Worm (Caenorhabditis elegans): ENCODE data around the gene ptl-1.
A peak's percentile ranks its signal among the peaks of the same experiment; 100 is the strongest.

ptl-1 gene

ce11 chrIII:764884-765283 lies at the start of gene ptl-1:
TSS of gene ptl-1 (plus strand) at chrIII:765184.
- TF ChIP-seq dao-5 (tag; optimal IDR thresholded peaks at IDR 0.05) = no peak
- TF ChIP-seq W03F9.2 (tag; optimal IDR thresholded peaks at IDR 0.05) = no peak
- no peak for TF ChIP-seq him-1 (tag; optimal IDR thresholded peaks at IDR 0.05)

DNA sequence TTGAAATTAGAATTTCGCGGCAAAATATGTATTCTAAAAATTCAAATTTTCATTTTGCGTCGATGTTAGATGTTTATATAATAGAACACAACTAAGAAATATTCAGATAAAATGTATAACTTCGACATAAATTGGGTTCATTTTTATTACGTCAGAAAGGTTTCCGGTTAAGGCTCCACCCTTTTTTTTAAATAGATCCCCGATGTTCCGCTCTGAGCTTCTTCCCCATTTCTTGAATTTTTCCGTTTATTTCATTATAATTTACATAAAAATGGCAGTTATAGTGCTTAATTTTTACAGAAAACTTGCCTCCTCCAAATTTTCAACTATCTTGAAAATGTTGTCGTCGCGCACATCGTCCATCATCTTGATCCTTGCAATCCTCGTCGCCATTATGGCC lies 40.2 kb upstream of the ptl-1 start, which contains the start of gene flp-24:
Gene flp-24 (plus strand): TSS at position 301 of the 400 bp plus-strand sequence.
- TF ChIP-seq dao-5 (tag; optimal IDR thresholded peaks at IDR 0.05) (no peak), him-1 (tag; optimal IDR thresholded peaks at IDR 0.05) (no peak), W03F9.2 (tag; optimal IDR thresholded peaks at IDR 0.05) (no peak)

ce11 chrIII:728074-728473 lies 36.9 kb upstream of the ptl-1 start:
- no peak for TF ChIP-seq him-1 (tag; optimal IDR thresholded peaks at IDR 0.05)
- no peak for TF ChIP-seq dao-5 (tag; optimal IDR thresholded peaks at IDR 0.05)
- no peak for TF ChIP-seq W03F9.2 (tag; optimal IDR thresholded peaks at IDR 0.05)

ce11 chrIII:728694-729093 lies 36.3 kb upstream of the ptl-1 start:
- TF ChIP-seq W03F9.2 (tag; optimal IDR thresholded peaks at IDR 0.05) (no peak), him-1 (tag; optimal IDR thresholded peaks at IDR 0.05) (no peak), dao-5 (tag; optimal IDR thresholded peaks at IDR 0.05) (no peak)

DNA sequence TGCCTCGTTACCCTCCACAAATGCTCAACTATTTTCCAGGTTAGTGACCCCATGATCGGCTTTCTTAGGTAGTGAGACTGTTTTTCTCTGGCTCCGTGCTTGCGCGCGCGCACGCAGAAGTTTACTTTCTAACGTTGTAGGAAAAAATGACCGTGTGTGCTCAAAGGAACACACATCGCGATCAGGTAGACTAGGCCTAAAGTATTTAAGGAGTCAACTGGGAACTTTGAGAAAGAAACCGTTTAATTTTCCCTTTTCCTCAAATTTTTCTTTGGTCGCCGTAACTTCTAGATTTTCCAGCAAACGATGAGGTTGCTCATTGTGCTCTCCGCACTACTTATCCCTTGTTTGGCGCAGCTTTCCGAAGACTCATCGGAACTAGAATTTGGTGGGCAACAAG lies 24.6 kb upstream of the ptl-1 start, which contains the start of gene idpp-1:
Gene idpp-1 (plus strand): TSS at position 301 of the 400 bp plus-strand sequence.
- TF ChIP-seq him-1 (tag; optimal IDR thresholded peaks at IDR 0.05) (no peak), W03F9.2 (tag; optimal IDR thresholded peaks at IDR 0.05) (no peak), dao-5 (tag; optimal IDR thresholded peaks at IDR 0.05) (no peak)

DNA sequence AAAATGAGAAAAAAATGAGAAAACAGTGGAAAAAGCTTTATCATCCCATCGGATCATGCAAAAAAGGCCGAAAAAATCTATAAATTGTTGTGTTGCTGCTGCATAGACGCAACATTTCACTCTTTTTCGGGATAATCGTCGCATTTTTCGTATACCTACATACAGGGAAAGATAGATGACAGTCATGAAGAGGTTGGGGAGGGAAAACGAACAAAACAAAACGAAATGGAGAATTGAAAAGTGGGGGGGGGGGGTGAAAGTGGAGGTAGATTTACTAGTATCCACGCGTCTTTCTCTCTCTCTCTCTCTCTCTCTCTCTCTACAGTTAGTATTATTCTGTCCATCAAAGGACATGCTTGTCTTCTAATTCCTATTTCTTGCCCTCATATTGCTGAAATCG lies 20.5 kb upstream of the ptl-1 start:
- TF ChIP-seq W03F9.2 (tag; optimal IDR thresholded peaks at IDR 0.05) = no peak
- TF ChIP-seq dao-5 (tag; optimal IDR thresholded peaks at IDR 0.05) = no peak
- TF ChIP-seq him-1 (tag; optimal IDR thresholded peaks at IDR 0.05) = no peak

DNA sequence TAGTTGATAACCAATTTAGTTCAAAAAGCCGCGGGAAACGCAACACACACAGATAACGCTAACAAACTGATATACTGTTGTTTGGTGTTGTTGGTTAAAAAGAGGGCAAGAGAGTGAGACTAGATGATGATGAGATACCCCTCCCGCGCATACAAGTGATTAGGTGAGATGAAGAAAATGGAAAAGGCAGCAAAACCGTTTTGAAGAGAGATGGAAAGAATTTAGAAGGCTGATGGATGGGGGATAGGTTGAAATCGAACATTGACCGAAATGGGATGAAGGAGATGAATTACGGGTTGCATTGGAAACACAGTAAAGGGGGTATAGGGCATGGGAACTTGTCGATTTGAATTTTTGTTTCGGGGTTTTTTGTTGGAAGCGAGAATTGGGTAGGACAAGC lies 16.2 kb upstream of the ptl-1 start:
- TF ChIP-seq him-1 (tag; optimal IDR thresholded peaks at IDR 0.05) = no peak

DNA sequence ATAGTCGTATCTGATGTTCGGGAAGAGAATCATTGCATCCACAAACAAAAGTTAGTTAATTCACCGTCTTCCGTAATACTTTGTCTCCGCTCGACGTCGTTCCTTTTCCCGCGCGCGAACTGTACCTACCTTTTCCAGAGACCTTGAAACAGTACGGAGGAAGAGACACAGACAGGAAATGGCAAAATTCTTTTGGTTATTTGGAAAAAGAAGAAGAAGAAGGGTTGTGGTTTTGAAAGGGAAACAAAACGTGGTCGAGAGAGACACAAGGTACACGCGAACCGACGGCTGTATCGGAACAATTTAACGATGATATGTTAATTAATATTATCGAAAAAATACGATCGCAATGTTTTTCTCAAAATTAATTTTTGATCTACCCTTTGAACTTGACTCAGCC lies 15.0 kb upstream of the ptl-1 start:
- no peak for TF ChIP-seq W03F9.2 (tag; optimal IDR thresholded peaks at IDR 0.05)
- TF ChIP-seq dao-5 (tag; optimal IDR thresholded peaks at IDR 0.05) = no peak
- no peak for TF ChIP-seq him-1 (tag; optimal IDR thresholded peaks at IDR 0.05)

- TF ChIP-seq dao-5 (tag; optimal IDR thresholded peaks at IDR 0.05) (no peak), W03F9.2 (tag; optimal IDR thresholded peaks at IDR 0.05) (no peak), him-1 (tag; optimal IDR thresholded peaks at IDR 0.05) (no peak)
Observed at ce11 chrIII:752326-752725, 12.7 kb upstream of the ptl-1 start, which contains the start of gene pat-12. TSS of gene pat-12 (minus strand) at chrIII:752426.

DNA sequence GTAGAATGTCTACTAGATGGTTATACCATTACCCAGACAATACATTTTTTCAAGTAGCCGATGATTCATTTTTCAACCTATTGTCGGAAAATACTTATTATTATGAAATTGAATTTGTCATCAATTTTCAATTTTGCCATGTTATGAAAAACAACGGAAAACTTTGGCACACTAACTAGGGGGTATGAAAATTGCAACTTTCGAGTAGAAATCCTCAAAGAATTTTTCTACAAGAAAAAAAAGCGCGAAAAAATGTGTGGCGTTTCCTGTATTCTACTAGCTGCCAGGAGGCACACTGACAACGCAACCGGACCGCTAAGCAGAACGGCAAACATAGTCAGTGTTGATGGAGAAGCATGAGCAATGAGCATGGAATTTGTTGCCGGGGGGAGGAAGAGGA lies 10.6 kb upstream of the ptl-1 start:
- no peak for TF ChIP-seq him-1 (tag; optimal IDR thresholded peaks at IDR 0.05)
- TF ChIP-seq dao-5 (tag; optimal IDR thresholded peaks at IDR 0.05) = no peak

DNA sequence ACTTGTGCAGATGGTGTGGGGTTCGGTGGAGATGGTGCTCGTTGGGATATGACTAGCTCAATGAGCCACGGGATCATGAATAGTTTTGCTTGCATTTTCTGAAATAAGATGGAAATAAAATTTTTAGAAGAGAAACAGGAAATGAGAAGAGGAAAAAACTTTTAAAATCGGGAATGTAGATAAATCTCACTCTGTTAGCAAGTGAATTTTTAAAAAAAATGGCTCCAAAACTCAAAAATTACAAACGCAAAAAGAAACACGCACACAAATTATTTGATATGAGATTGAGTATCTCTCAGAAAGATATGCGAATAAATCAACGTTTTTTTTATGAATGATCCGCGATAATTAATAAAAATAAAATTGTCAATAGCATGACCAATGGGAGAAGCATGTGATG lies 7.0 kb upstream of the ptl-1 start, which contains the start of gene T17H7.7:
Gene T17H7.7 (minus strand): TSS at position 101 of the 400 bp plus-strand sequence.
- no peak for TF ChIP-seq him-1 (tag; optimal IDR thresholded peaks at IDR 0.05)
- TF ChIP-seq dao-5 (tag; optimal IDR thresholded peaks at IDR 0.05) = no peak
- no peak for TF ChIP-seq W03F9.2 (tag; optimal IDR thresholded peaks at IDR 0.05)

DNA sequence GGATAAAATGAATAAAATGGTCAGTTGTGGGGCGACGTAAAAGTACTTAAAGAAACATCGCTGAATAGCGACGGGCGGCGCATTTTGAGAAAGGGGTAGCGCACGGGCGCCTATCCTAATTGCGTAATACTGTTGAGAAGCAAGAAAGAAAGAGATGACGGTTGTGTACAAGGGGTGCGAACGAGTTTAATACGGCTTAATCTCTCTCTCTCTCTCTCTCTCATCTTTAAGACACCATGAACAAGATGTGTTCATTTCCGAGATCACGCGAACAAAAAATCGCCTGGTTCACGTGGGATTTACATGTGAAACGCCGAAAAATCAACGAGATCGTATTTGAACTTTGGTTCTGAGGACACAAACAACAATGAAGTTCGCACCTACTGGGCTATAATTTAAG lies 5.3 kb upstream of the ptl-1 start:
- TF ChIP-seq dao-5 (tag; optimal IDR thresholded peaks at IDR 0.05) (no peak), him-1 (tag; optimal IDR thresholded peaks at IDR 0.05) (no peak), W03F9.2 (tag; optimal IDR thresholded peaks at IDR 0.05) (no peak)

- TF ChIP-seq W03F9.2 (tag; optimal IDR thresholded peaks at IDR 0.05) = no peak
- no peak for TF ChIP-seq him-1 (tag; optimal IDR thresholded peaks at IDR 0.05)
- TF ChIP-seq dao-5 (tag; optimal IDR thresholded peaks at IDR 0.05) = no peak
Observed at ce11 chrIII:761476-761875, 3.5 kb upstream of the ptl-1 start, which contains the start of gene nlp-52. TSS of gene nlp-52 (plus strand) at chrIII:761776.

DNA sequence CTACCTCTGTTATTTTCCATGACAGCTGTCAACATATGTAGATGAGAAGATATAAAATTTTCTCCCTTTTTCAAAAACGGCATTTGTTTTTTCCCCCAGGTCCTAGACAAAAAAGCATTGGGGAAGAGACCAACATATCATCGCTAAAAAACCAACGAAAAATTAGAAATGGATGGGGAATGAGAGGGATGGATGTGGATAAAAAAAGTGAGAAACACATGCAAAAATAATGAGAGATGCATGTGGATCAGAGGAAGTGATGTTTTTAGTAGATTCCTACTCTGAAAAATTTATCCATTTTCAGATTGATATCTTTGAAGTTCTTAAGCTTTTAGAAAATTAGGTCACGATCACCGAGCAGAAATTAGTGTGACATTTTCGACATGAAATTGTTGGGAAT lies 2.5 kb upstream of the ptl-1 start:
- TF ChIP-seq him-1 (tag; optimal IDR thresholded peaks at IDR 0.05) (no peak), W03F9.2 (tag; optimal IDR thresholded peaks at IDR 0.05) (no peak), dao-5 (tag; optimal IDR thresholded peaks at IDR 0.05) (no peak)

- TF ChIP-seq him-1 (tag; optimal IDR thresholded peaks at IDR 0.05) (peak; percentile 66), dao-5 (tag; optimal IDR thresholded peaks at IDR 0.05) (no peak), W03F9.2 (tag; optimal IDR thresholded peaks at IDR 0.05) (no peak)
Observed at ce11 chrIII:764404-764803, 580 bp upstream of the ptl-1 start.
